Worm (Caenorhabditis elegans): ENCODE results near the gene B0495.5.

DNA sequence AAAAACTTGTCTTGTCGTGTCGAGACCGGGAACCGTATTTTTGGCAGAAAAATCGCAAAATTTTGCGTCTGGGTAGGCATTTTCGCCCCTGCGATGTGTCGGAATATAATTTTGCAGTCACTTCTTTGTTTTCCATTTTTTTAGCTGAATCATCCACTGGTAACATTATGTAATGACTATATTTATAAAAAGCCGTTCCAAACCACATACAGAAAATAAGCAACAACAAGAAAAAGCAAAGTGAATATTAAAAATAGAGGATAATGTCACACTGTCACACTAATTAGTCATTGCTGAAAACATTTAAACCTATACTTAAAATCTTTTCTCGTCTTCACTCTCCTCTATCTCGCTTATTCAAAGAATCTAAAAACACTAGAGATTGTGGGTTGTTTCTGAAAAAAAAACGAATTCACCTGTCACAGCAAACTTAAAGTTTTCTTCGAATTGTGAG lies 11.0 kb upstream of the B0495.5 start, which contains the start of gene sre-1:
- TF ChIP-seq him-1 (tag; optimal IDR thresholded peaks at IDR 0.05): no peak
- TF ChIP-seq W03F9.2 (tag; optimal IDR thresholded peaks at IDR 0.05): no peak

All from whole organism, L4/young adult.